Worm (Caenorhabditis elegans): ENCODE measurements around the gene decr-1.2.

Gene decr-1.2

DNA sequence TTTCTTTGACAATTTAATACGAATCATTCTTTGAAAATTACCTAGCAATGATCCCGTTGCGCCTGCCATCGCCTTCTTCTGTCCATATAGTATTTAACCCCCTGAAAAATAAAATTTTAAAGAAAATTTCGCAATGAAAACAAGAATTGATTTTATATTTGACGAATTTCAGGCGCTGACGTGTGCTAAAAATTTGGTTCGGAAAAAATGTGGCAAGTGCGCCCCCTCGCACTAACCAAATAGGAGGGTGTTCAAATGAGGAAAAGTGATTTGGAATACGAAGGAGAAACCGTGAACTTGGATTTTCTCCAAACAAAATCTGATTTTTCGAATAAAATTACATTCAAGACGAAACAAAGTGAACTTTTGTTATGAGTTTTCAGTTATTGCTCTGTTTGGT lies 20.6 kb downstream of the decr-1.2 start, which contains the start of gene stc-1 (continued):
- TF ChIP-seq nfyb-1 (GFP tag; IDR thresholded peaks at IDR 0.05) = no peak
- no peak for TF ChIP-seq sea-2 (GFP tag; IDR thresholded peaks at IDR 0.05)
- peak; percentile 17 for TF ChIP-seq nhr-80 (tag; optimal IDR thresholded peaks at IDR 0.05)
- TF ChIP-seq F49E8.2 (tag; optimal IDR thresholded peaks at IDR 0.05; ENCODE audit: insufficient read depth) = no peak
- peak; percentile 67 for TF ChIP-seq mcd-1 (GFP tag; IDR thresholded peaks at IDR 0.05)
- no peak for TF ChIP-seq egl-44 (GFP tag; IDR thresholded peaks at IDR 0.05)
- TF ChIP-seq ekl-4 (GFP tag; IDR thresholded peaks at IDR 0.05) = no peak
- no peak for TF ChIP-seq rec-8 (tag; optimal IDR thresholded peaks at IDR 0.05)
- TF ChIP-seq repo-1 (tag; optimal IDR thresholded peaks at IDR 0.05) = peak; percentile 17
- TF ChIP-seq cebp-1 (GFP tag; IDR thresholded peaks at IDR 0.05) = peak; percentile 19; the same call in 1 of the 2 replicates
- peak; percentile 76 for TF ChIP-seq cebp-1 (tag; optimal IDR thresholded peaks at IDR 0.05)
- peak; percentile 28 for TF ChIP-seq attf-5 (GFP tag; optimal IDR thresholded peaks at IDR 0.05)
- no peak for TF ChIP-seq unc-130 (GFP tag; optimal IDR thresholded peaks at IDR 0.05)
- TF ChIP-seq dpl-1 (GFP tag; optimal IDR thresholded peaks at IDR 0.05) = no peak
- TF ChIP-seq mel-28 (tag; optimal IDR thresholded peaks at IDR 0.05; ENCODE audit: borderline replicate concordance) = no peak
- TF ChIP-seq athp-1 (tag; optimal IDR thresholded peaks at IDR 0.05) = no peak
- no peak for TF ChIP-seq Y53G8AR.9 (GFP tag; conservative IDR thresholded peaks at IDR 0.05)
- no peak for TF ChIP-seq aptf-2 (GFP tag; conservative IDR thresholded peaks at IDR 0.05)
- no peak for TF ChIP-seq B0261.1 (tag; optimal IDR thresholded peaks at IDR 0.05)
- TF ChIP-seq nfya-2 (GFP tag; IDR thresholded peaks at IDR 0.05) = no peak
- TF ChIP-seq K11D2.4 (GFP tag; IDR thresholded peaks at IDR 0.05) = no peak
- peak; percentile 35 for TF ChIP-seq lin-54 (GFP tag; optimal IDR thresholded peaks at IDR 0.05)

DNA sequence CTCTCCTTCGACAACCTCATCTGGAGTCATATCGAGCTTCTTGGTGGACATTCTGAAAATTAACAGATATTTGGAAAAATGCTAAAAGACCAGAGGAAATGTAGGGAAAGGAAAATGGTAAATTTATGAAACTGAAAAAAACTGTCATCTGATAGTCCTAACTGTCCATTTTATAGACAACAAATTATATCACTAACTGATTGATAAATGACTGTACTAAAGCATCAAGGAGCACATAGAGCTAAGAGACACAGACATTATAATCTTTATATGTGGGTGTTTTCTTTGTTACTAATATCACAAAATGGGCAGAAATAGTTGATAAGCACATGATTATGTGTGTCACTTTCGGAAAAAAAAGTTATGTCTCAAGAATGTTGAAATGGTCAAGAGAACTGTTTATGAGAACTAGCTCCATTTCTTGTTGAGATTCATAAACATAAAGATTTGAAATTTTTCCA lies 21.4 kb downstream of the decr-1.2 start, which contains the start of gene F54C9.3:
TSS of gene F54C9.3 (minus strand) at position 51 of the 461 bp plus-strand sequence.
- TF ChIP-seq akir-1 (GFP tag; optimal IDR thresholded peaks at IDR 0.05) (no peak), hsf-1 (GFP tag; IDR thresholded peaks at IDR 0.05) (no peak), attf-5 (GFP tag; optimal IDR thresholded peaks at IDR 0.05) (peak; percentile 57), ets-4 (GFP tag; optimal IDR thresholded peaks at IDR 0.05) (peak; percentile 7), nhr-80 (tag; optimal IDR thresholded peaks at IDR 0.05) (peak; percentile 93), K11D2.4 (GFP tag; IDR thresholded peaks at IDR 0.05) (no peak), hrde-1 (tag; optimal IDR thresholded peaks at IDR 0.05; ENCODE audit: borderline replicate concordance) (no peak), unc-62 (GFP tag; optimal IDR thresholded peaks at IDR 0.05) (peak; percentile 66), nfyb-1 (GFP tag; IDR thresholded peaks at IDR 0.05) (no peak; the same call in 1 of the 2 replicates), cebp-1 (GFP tag; IDR thresholded peaks at IDR 0.05) (no peak; the same call in 1 of the 2 replicates), cebp-1 (tag; optimal IDR thresholded peaks at IDR 0.05) (peak; percentile 47), unc-130 (GFP tag; optimal IDR thresholded peaks at IDR 0.05) (no peak), let-607 (tag; optimal IDR thresholded peaks at IDR 0.05) (peak in 1 of 2 experiments; percentile 74), mcd-1 (GFP tag; IDR thresholded peaks at IDR 0.05) (0 out of 2 replicates have a peak, but pooled peaks have one; percentile 19), madf-10 (tag; optimal IDR thresholded peaks at IDR 0.05) (peak; percentile 12), dox-1 (GFP tag; IDR thresholded peaks at IDR 0.05) (0 out of 2 replicates have a peak, but pooled peaks have one; percentile 32), hlh-26 (GFP tag; conservative IDR thresholded peaks at IDR 0.05) (no peak), athp-1 (tag; optimal IDR thresholded peaks at IDR 0.05) (no peak), hmg-1.2 (GFP tag; IDR thresholded peaks at IDR 0.05) (peak; percentile 44; the same call in 1 of the 2 replicates), dpff-1 (tag; optimal IDR thresholded peaks at IDR 0.05) (no peak)

DNA sequence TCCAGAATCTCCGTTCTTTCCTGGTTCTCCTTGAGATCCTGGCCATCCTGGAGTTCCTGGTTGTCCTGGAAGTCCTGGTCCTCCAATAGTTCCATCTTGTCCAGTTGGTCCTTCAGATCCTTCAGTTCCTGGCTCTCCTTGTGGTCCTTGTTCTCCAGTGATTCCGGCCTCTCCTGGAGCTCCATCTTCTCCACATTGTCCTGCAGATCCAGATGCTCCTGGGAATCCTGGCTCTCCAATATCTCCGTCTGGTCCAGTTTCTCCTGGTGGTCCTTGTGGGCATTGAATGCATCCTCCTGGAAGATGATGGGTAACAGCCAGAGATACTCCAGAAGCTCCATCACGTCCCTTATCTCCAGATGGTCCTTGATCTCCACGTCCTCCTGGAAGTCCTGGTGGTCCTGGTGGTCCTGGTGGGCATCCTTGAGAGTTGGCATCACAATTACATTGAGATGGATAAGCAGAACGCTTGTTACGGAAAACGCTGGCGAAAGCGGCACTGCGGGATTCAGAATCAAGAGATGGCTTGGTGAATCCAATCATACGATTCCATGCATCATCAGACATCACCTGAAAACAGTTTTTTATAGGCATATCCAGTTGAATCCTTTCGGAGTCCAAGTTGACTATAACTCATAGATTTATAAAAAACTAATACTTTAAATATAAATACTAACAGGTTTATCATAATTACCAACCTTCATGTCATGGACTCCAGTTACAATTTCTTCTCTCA lies 23.0 kb downstream of the decr-1.2 start:
- peak; percentile 36 for TF ChIP-seq ceh-79 (tag; optimal IDR thresholded peaks at IDR 0.05)
- TF ChIP-seq dox-1 (GFP tag; IDR thresholded peaks at IDR 0.05) = 0 out of 2 replicates have a peak, but pooled peaks have one; percentile 43
- TF ChIP-seq snpc-1.3 (tag; optimal IDR thresholded peaks at IDR 0.05; ENCODE audit: insufficient read depth) = no peak
- TF ChIP-seq die-1 (tag; optimal IDR thresholded peaks at IDR 0.05) = no peak
- TF ChIP-seq nfya-1 (tag; optimal IDR thresholded peaks at IDR 0.05; ENCODE audit: borderline replicate concordance, insufficient read depth) = no peak
- 0 out of 2 replicates have a peak, but pooled peaks have one; percentile 13 for TF ChIP-seq attf-3 (GFP tag; conservative IDR thresholded peaks at IDR 0.05)
- TF ChIP-seq madf-3 (GFP tag; IDR thresholded peaks at IDR 0.05) = 0 out of 2 replicates have a peak, but pooled peaks have one; percentile 41
- TF ChIP-seq zfh-2 (GFP tag; conservative IDR thresholded peaks at IDR 0.05) = peak; percentile 56
- no peak for TF ChIP-seq Y53F4B.3 (GFP tag; IDR thresholded peaks at IDR 0.05)

Measured in whole organism, young adult.